Worm (Caenorhabditis elegans): ENCODE results near the gene nspa-9.
A peak's percentile ranks its signal among the peaks of the same experiment; 100 is the strongest.

The nspa-9 gene

ce11 chrX:11752289-11752688 lies 13.4 kb downstream of the nspa-9 start:
- TF ChIP-seq ceh-16 (tag; optimal IDR thresholded peaks at IDR 0.05) (no peak), C34F6.9 (tag; optimal IDR thresholded peaks at IDR 0.05) (no peak), nhr-237 (tag; optimal IDR thresholded peaks at IDR 0.05) (no peak), aly-2 (tag; optimal IDR thresholded peaks at IDR 0.05) (no peak), R02D3.7 (tag; optimal IDR thresholded peaks at IDR 0.05) (no peak), mbf-1 (tag; optimal IDR thresholded peaks at IDR 0.05) (no peak)

ce11 chrX:11753155-11753554 lies 14.3 kb downstream of the nspa-9 start:
- TF ChIP-seq ztf-1 (GFP tag; conservative IDR thresholded peaks at IDR 0.05): no peak
- no peak for TF ChIP-seq unc-62 (GFP tag; optimal IDR thresholded peaks at IDR 0.05)
- no peak for TF ChIP-seq elt-3 (tag; optimal IDR thresholded peaks at IDR 0.05)
- no peak for TF ChIP-seq aly-2 (tag; optimal IDR thresholded peaks at IDR 0.05)
- TF ChIP-seq skn-1 (tag; optimal IDR thresholded peaks at IDR 0.05): no peak
- no peak for TF ChIP-seq sem-4 (tag; optimal IDR thresholded peaks at IDR 0.05)

- TF ChIP-seq peb-1 (tag; optimal IDR thresholded peaks at IDR 0.05) (no peak), C34F6.9 (tag; optimal IDR thresholded peaks at IDR 0.05) (peak; percentile 63), sma-9 (GFP tag; optimal IDR thresholded peaks at IDR 0.05) (peak; percentile 87), sma-9 (tag; optimal IDR thresholded peaks at IDR 0.05) (no peak), snpc-4 (tag; optimal IDR thresholded peaks at IDR 0.05) (peak; percentile 15), nhr-6 (tag; optimal IDR thresholded peaks at IDR 0.05) (peak; percentile 56), ceh-82 (tag; optimal IDR thresholded peaks at IDR 0.05) (no peak), fos-1 (tag; optimal IDR thresholded peaks at IDR 0.05) (peak; percentile 68), unc-55 (GFP tag; optimal IDR thresholded peaks at IDR 0.05) (peak; percentile 91), nhr-10 (tag; optimal IDR thresholded peaks at IDR 0.05) (no peak), gmeb-1 (tag; optimal IDR thresholded peaks at IDR 0.05) (no peak), skn-1 (tag; optimal IDR thresholded peaks at IDR 0.05) (peak; percentile 18), lin-11 (tag; optimal IDR thresholded peaks at IDR 0.05) (peak; percentile 50), F13H6.1 (tag; optimal IDR thresholded peaks at IDR 0.05) (peak; percentile 64), zag-1 (tag; optimal IDR thresholded peaks at IDR 0.05) (peak; percentile 60), mdl-1 (tag; optimal IDR thresholded peaks at IDR 0.05) (peak in 1 of 2 experiments; percentile 58), nhr-25 (tag; optimal IDR thresholded peaks at IDR 0.05) (no peak), nhr-21 (tag; optimal IDR thresholded peaks at IDR 0.05) (peak; percentile 35), lsy-2 (tag; optimal IDR thresholded peaks at IDR 0.05) (no peak), lin-13 (GFP tag; optimal IDR thresholded peaks at IDR 0.05) (peak; percentile 75), nhr-129 (tag; optimal IDR thresholded peaks at IDR 0.05) (peak; percentile 74), egl-27 (tag; optimal IDR thresholded peaks at IDR 0.05) (peak; percentile 55), ztf-4 (tag; optimal IDR thresholded peaks at IDR 0.05) (peak; percentile 29), crh-2 (tag; optimal IDR thresholded peaks at IDR 0.05) (peak; percentile 65), nhr-12 (tag; optimal IDR thresholded peaks at IDR 0.05) (no peak), nhr-11 (tag; optimal IDR thresholded peaks at IDR 0.05) (peak; percentile 2), elt-3 (tag; optimal IDR thresholded peaks at IDR 0.05) (no peak), sem-4 (tag; optimal IDR thresholded peaks at IDR 0.05) (peak; percentile 15), mab-5 (tag; optimal IDR thresholded peaks at IDR 0.05) (peak; percentile 11)
Observed at ce11 chrX:11757666-11758065, 18.8 kb downstream of the nspa-9 start.

DNA sequence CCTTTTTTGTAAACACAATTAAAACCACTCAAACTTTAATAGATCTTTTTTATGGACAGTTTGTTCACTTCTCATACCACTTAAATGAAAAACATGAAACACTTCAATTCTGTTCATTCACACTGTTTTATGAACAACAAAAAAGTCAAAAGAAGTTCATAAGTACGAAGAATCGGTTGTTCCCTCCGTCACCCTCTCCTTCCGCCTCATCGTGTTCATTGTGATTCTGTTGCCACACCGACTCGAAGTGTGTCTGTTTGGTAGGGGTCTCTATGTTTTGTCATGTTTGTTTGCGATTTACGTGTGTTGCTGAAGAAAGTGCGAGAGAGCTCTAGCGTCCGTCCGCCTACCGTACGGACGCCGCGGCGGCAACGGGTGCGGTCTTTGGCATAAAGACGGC lies 20.0 kb downstream of the nspa-9 start, which contains the start of gene lact-7:
lact-7 (plus strand) TSS at position 301 of the 400 bp plus-strand sequence.
- TF ChIP-seq lin-11 (tag; optimal IDR thresholded peaks at IDR 0.05) (no peak), alr-1 (tag; optimal IDR thresholded peaks at IDR 0.05) (no peak), nhr-77 (tag; optimal IDR thresholded peaks at IDR 0.05) (no peak), nhr-21 (tag; optimal IDR thresholded peaks at IDR 0.05) (no peak), Y55F3AM.14 (GFP tag; optimal IDR thresholded peaks at IDR 0.05) (no peak), nhr-12 (tag; optimal IDR thresholded peaks at IDR 0.05) (no peak), elt-1 (tag; optimal IDR thresholded peaks at IDR 0.05) (no peak), unc-39 (tag; optimal IDR thresholded peaks at IDR 0.05) (no peak), ama-1 (optimal IDR thresholded peaks at IDR 0.05) (no peak), peb-1 (tag; optimal IDR thresholded peaks at IDR 0.05) (no peak), sem-4 (tag; optimal IDR thresholded peaks at IDR 0.05) (no peak), C34F6.9 (tag; optimal IDR thresholded peaks at IDR 0.05) (no peak), mdl-1 (tag; optimal IDR thresholded peaks at IDR 0.05) (no peak), snpc-4 (tag; optimal IDR thresholded peaks at IDR 0.05) (no peak), zag-1 (tag; optimal IDR thresholded peaks at IDR 0.05) (no peak), nhr-129 (tag; optimal IDR thresholded peaks at IDR 0.05) (no peak), egl-27 (tag; optimal IDR thresholded peaks at IDR 0.05) (no peak), nhr-237 (tag; optimal IDR thresholded peaks at IDR 0.05) (no peak)

Data from whole organism, L2 larva.